Fruit fly (Drosophila melanogaster): ENCODE measurements around the gene CG15742.

The CG15742 gene

dm6 chrX:13285001-13285748 lies 26.9 kb upstream of the CG15742 start, which contains the start of the genes HDAC4 and CG15743:
HDAC4 (minus strand) TSS chrX:13285632.
CG15743 (plus strand) TSS chrX:13285707.
- TF ChIP-seq Sin3A (optimal IDR thresholded peaks at IDR 0.05) (no peak), psq (optimal IDR thresholded peaks at IDR 0.05) (no peak), ttk (optimal IDR thresholded peaks at IDR 0.05) (no peak), h (optimal IDR thresholded peaks at IDR 0.05) (no peak), Myc (optimal IDR thresholded peaks at IDR 0.05) (no peak), insv (optimal IDR thresholded peaks at IDR 0.05) (no peak)

dm6 chrX:13284548-13284974 lies 26.3 kb upstream of the CG15742 start:
- TF ChIP-seq Sin3A (optimal IDR thresholded peaks at IDR 0.05) (no peak), insv (optimal IDR thresholded peaks at IDR 0.05) (no peak), psq (optimal IDR thresholded peaks at IDR 0.05) (no peak), Myc (optimal IDR thresholded peaks at IDR 0.05) (no peak), h (optimal IDR thresholded peaks at IDR 0.05) (no peak), ttk (optimal IDR thresholded peaks at IDR 0.05) (no peak)

- TF ChIP-seq Myc (optimal IDR thresholded peaks at IDR 0.05) (no peak), ttk (optimal IDR thresholded peaks at IDR 0.05) (no peak), psq (optimal IDR thresholded peaks at IDR 0.05) (no peak), insv (optimal IDR thresholded peaks at IDR 0.05) (no peak), Sin3A (optimal IDR thresholded peaks at IDR 0.05) (no peak), h (optimal IDR thresholded peaks at IDR 0.05) (no peak)
Observed at dm6 chrX:13283940-13284547, 25.7 kb upstream of the CG15742 start.

- TF ChIP-seq psq (optimal IDR thresholded peaks at IDR 0.05) (no peak), Myc (optimal IDR thresholded peaks at IDR 0.05) (no peak), h (optimal IDR thresholded peaks at IDR 0.05) (no peak), insv (optimal IDR thresholded peaks at IDR 0.05) (no peak), Sin3A (optimal IDR thresholded peaks at IDR 0.05) (no peak), ttk (optimal IDR thresholded peaks at IDR 0.05) (no peak)
Observed at dm6 chrX:13282717-13283116, 24.4 kb upstream of the CG15742 start.

- no peak for TF ChIP-seq Sin3A (optimal IDR thresholded peaks at IDR 0.05)
- no peak for TF ChIP-seq insv (optimal IDR thresholded peaks at IDR 0.05)
- TF ChIP-seq h (optimal IDR thresholded peaks at IDR 0.05) = no peak
- no peak for TF ChIP-seq ttk (optimal IDR thresholded peaks at IDR 0.05)
- no peak for TF ChIP-seq psq (optimal IDR thresholded peaks at IDR 0.05)
- TF ChIP-seq Myc (optimal IDR thresholded peaks at IDR 0.05) = no peak
Observed at dm6 chrX:13281244-13281877, 23.1 kb upstream of the CG15742 start.

dm6 chrX:13280738-13281137 lies 22.4 kb upstream of the CG15742 start:
- TF ChIP-seq Sin3A (optimal IDR thresholded peaks at IDR 0.05) (no peak), h (optimal IDR thresholded peaks at IDR 0.05) (no peak), Myc (optimal IDR thresholded peaks at IDR 0.05) (no peak)

- TF ChIP-seq h (optimal IDR thresholded peaks at IDR 0.05) (no peak), ttk (optimal IDR thresholded peaks at IDR 0.05) (no peak), Myc (optimal IDR thresholded peaks at IDR 0.05) (no peak), psq (optimal IDR thresholded peaks at IDR 0.05) (no peak), Sin3A (optimal IDR thresholded peaks at IDR 0.05) (no peak), insv (optimal IDR thresholded peaks at IDR 0.05) (no peak)
Observed at dm6 chrX:13280235-13280634, 21.9 kb upstream of the CG15742 start.

- no peak for TF ChIP-seq insv (optimal IDR thresholded peaks at IDR 0.05)
- TF ChIP-seq Sin3A (optimal IDR thresholded peaks at IDR 0.05) = no peak
- no peak for TF ChIP-seq Myc (optimal IDR thresholded peaks at IDR 0.05)
- TF ChIP-seq h (optimal IDR thresholded peaks at IDR 0.05) = no peak
- TF ChIP-seq psq (optimal IDR thresholded peaks at IDR 0.05) = no peak
- TF ChIP-seq ttk (optimal IDR thresholded peaks at IDR 0.05) = no peak
Observed at dm6 chrX:13278468-13278982, 20.2 kb upstream of the CG15742 start.

- TF ChIP-seq psq (optimal IDR thresholded peaks at IDR 0.05) (no peak), insv (optimal IDR thresholded peaks at IDR 0.05) (no peak)
Observed at dm6 chrX:13277580-13278467, 19.5 kb upstream of the CG15742 start.

- TF ChIP-seq Myc (optimal IDR thresholded peaks at IDR 0.05) (no peak), psq (optimal IDR thresholded peaks at IDR 0.05) (no peak), h (optimal IDR thresholded peaks at IDR 0.05) (no peak), ttk (optimal IDR thresholded peaks at IDR 0.05) (no peak), insv (optimal IDR thresholded peaks at IDR 0.05) (no peak), Sin3A (optimal IDR thresholded peaks at IDR 0.05) (no peak)
Observed at dm6 chrX:13277148-13277547, 18.9 kb upstream of the CG15742 start.

- TF ChIP-seq h (optimal IDR thresholded peaks at IDR 0.05) = no peak
- TF ChIP-seq insv (optimal IDR thresholded peaks at IDR 0.05) = no peak
- TF ChIP-seq ttk (optimal IDR thresholded peaks at IDR 0.05) = no peak
- TF ChIP-seq Myc (optimal IDR thresholded peaks at IDR 0.05) = no peak
- TF ChIP-seq psq (optimal IDR thresholded peaks at IDR 0.05) = no peak
- TF ChIP-seq Sin3A (optimal IDR thresholded peaks at IDR 0.05) = no peak
Observed at dm6 chrX:13276713-13277112, 18.4 kb upstream of the CG15742 start.
